Worm (Caenorhabditis elegans) whole organism, midembryonic: ENCODE results near the gene C25D7.16.
"Not testable (repeated sequence)": the region's sequence is repeated elsewhere in the genome, so short reads cannot be mapped to it uniquely, and the experiment has no call there.

ENCODE experiments used
- T22C8.4 ChIP-seq: fragments of 200-800 bp; sonication (Bioruptor generic); IDR thresholded peaks from 2 replicates; pipeline ENCODE4 v1.3.6; 2022; ENCODE audit warnings: missing genetic modification characterization, missing compliant biosample characterization
- cog-1 ChIP-seq: sonication (generic microtip); optimal IDR thresholded peaks from 2 replicates; lab custom pipeline; 2016; ENCODE audit warnings: missing genetic modification characterization, missing compliant biosample characterization
- flt-1 ChIP-seq: fragments of 200-800 bp; sonication (Bioruptor generic); IDR thresholded peaks from 2 replicates; pipeline ENCODE4 v1.3.6; 2022; ENCODE audit warnings: missing genetic modification characterization, missing compliant biosample characterization
- klf-2 ChIP-seq: fragments of 200-800 bp; sonication (Bioruptor generic); conservative IDR thresholded peaks from 2 replicates; pipeline ENCODE4 v1.3.6; 2022; ENCODE audit warnings: missing genetic modification reagents, missing genetic modification characterization, missing compliant biosample characterization
- med-1 ChIP-seq: sonication (generic microtip); optimal IDR thresholded peaks from 2 replicates; lab custom pipeline; 2017; ENCODE audit warnings: missing genetic modification characterization, mild to moderate bottlenecking, missing compliant biosample characterization, antibody characterized with exemption, missing genetic modification reagents; ENCODE audit not compliant: insufficient read depth
- ref-1 ChIP-seq: fragments of 200-800 bp; sonication (Bioruptor generic); conservative IDR thresholded peaks from 2 replicates; pipeline ENCODE4 v1.3.6; 2022; ENCODE audit warnings: missing genetic modification reagents, missing genetic modification characterization, missing compliant biosample characterization
- tab-1 ChIP-seq: fragments of 200-800 bp; sonication (Bioruptor generic); IDR thresholded peaks from 2 replicates; pipeline ENCODE4 v1.3.6; 2022; ENCODE audit warnings: missing genetic modification characterization, missing compliant biosample characterization
- ztf-23 ChIP-seq: fragments of 200-800 bp; sonication (Bioruptor generic); IDR thresholded peaks from 2 replicates; pipeline ENCODE4 v1.3.6; 2022; ENCODE audit warnings: missing genetic modification reagents, missing genetic modification characterization, missing compliant biosample characterization
- ztf-29 ChIP-seq: fragments of 200-800 bp; sonication (Bioruptor generic); IDR thresholded peaks from 2 replicates; pipeline ENCODE4 v1.3.6; 2022; ENCODE audit warnings: missing genetic modification reagents, missing genetic modification characterization, missing compliant biosample characterization

C25D7.16 gene

ce11 chrV:15087207-15087706 lies 31.3 kb downstream of the C25D7.16 start, which contains the start of the genes C01G10.15 and C01G10.6:
Gene C01G10.15 (minus strand): TSS chrV:15087307.
Gene C01G10.6 (plus strand): TSS chrV:15087656.
- no peak for TF ChIP-seq flt-1 (GFP tag; lab: Robert Waterston, UW)
- no peak for TF ChIP-seq ztf-29 (GFP tag; lab: Robert Waterston, UW)
- TF ChIP-seq cog-1: no peak
- TF ChIP-seq med-1 (GFP tag; lab: Kevin White, UChicago): no peak
- no peak for TF ChIP-seq klf-2 (GFP tag; lab: Robert Waterston, UW)
- TF ChIP-seq ztf-23: no peak
- no peak for TF ChIP-seq tab-1 (GFP tag; lab: Robert Waterston, UW)
- TF ChIP-seq ref-1: no peak
- TF ChIP-seq T22C8.4 (GFP tag; lab: Robert Waterston, UW): no peak

ce11 chrV:15088613-15089012 lies 32.6 kb downstream of the C25D7.16 start, which contains the start of gene C01G10.18:
Gene C01G10.18 (minus strand): TSS chrV:15088713.
- TF ChIP-seq T22C8.4 (GFP tag; lab: Robert Waterston, UW): no peak
- TF ChIP-seq tab-1 (GFP tag; lab: Robert Waterston, UW): no peak
- TF ChIP-seq klf-2 (GFP tag; lab: Robert Waterston, UW): no peak
- no peak for TF ChIP-seq ref-1
- no peak for TF ChIP-seq ztf-29 (GFP tag; lab: Robert Waterston, UW)
- no peak for TF ChIP-seq flt-1 (GFP tag; lab: Robert Waterston, UW)
- TF ChIP-seq med-1 (GFP tag; lab: Kevin White, UChicago): no peak
- TF ChIP-seq cog-1: no peak
- TF ChIP-seq ztf-23: no peak

ce11 chrV:15089438-15089837 lies 33.5 kb downstream of the C25D7.16 start, which contains the start of the genes C01G10.5 and C01G10.4:
Gene C01G10.5 (minus strand): TSS chrV:15089538.
Gene C01G10.4 (plus strand): TSS chrV:15089740.
- TF ChIP-seq ztf-23: no peak
- no peak for TF ChIP-seq cog-1
- TF ChIP-seq tab-1 (GFP tag; lab: Robert Waterston, UW): no peak
- no peak for TF ChIP-seq T22C8.4 (GFP tag; lab: Robert Waterston, UW)
- TF ChIP-seq klf-2 (GFP tag; lab: Robert Waterston, UW): no peak
- no peak for TF ChIP-seq ref-1

ce11 chrV:15090457-15090856 lies 34.5 kb downstream of the C25D7.16 start, which contains the start of gene C01G10.17:
Gene C01G10.17 (plus strand): TSS chrV:15090757.
- TF ChIP-seq ref-1: no peak
- TF ChIP-seq klf-2 (GFP tag; lab: Robert Waterston, UW): no peak
- no peak for TF ChIP-seq ztf-23
- no peak for TF ChIP-seq T22C8.4 (GFP tag; lab: Robert Waterston, UW)
- no peak for TF ChIP-seq med-1 (GFP tag; lab: Kevin White, UChicago)
- no peak for TF ChIP-seq flt-1 (GFP tag; lab: Robert Waterston, UW)
- TF ChIP-seq ztf-29 (GFP tag; lab: Robert Waterston, UW): no peak
- TF ChIP-seq tab-1 (GFP tag; lab: Robert Waterston, UW): no peak
- TF ChIP-seq cog-1: no peak

ce11 chrV:15092666-15093065 lies 36.7 kb downstream of the C25D7.16 start, which contains the start of gene txt-12:
Gene txt-12 (plus strand): TSS chrV:15092966.
- TF ChIP-seq med-1 (GFP tag; lab: Kevin White, UChicago) (no peak), klf-2 (GFP tag; lab: Robert Waterston, UW) (no peak)

- TF ChIP-seq T22C8.4 (GFP tag; lab: Robert Waterston, UW) (no peak), ztf-29 (GFP tag; lab: Robert Waterston, UW) (no peak), ztf-23 (no peak), cog-1 (no peak), tab-1 (GFP tag; lab: Robert Waterston, UW) (no peak)
Observed at ce11 chrV:15094749-15095148, 38.8 kb downstream of the C25D7.16 start, which contains the start of gene srx-78. Gene srx-78 (plus strand): TSS chrV:15095049.

ce11 chrV:15099447-15099846 lies 43.5 kb downstream of the C25D7.16 start, which contains the start of gene C01G10.1:
Gene C01G10.1 (plus strand): TSS chrV:15099747.
- no peak for TF ChIP-seq T22C8.4 (GFP tag; lab: Robert Waterston, UW)
- no peak for TF ChIP-seq ztf-29 (GFP tag; lab: Robert Waterston, UW)
- TF ChIP-seq cog-1: no peak
- no peak for TF ChIP-seq med-1 (GFP tag; lab: Kevin White, UChicago)

ce11 chrV:15105893-15106598 lies 50.1 kb downstream of the C25D7.16 start, which contains the start of gene C01G10.14:
Gene C01G10.14 (minus strand): TSS chrV:15105943.
- not testable (repeated sequence) for TF ChIP-seq med-1 (GFP tag; lab: Kevin White, UChicago); cog-1; ztf-29 (GFP tag; lab: Robert Waterston, UW)
